Worm (Caenorhabditis elegans): ENCODE measurements around the gene C43H6.6.

DNA sequence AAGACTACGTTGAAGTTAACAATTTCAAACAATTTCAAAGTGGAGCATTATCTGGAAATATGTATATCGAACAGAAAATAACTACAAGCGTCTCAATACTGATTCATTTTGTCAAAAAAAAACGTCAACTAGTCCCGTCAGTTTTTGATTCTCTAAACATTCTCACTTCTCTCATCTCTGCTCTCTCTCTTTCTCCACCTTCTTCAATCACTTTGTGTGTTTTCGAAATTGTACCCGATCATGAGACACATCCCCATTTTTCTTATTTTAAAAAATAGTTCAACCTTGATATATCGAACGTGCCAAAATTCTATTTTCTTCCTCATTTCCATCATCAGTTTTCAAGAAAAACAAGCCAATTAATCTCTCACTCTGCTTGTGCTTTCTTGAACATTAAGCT is 14.3 kb upstream of the C43H6.6 start:
- TF ChIP-seq lin-39 (tag; optimal IDR thresholded peaks at IDR 0.05) (no peak), zag-1 (tag; optimal IDR thresholded peaks at IDR 0.05) (no peak), ces-1 (GFP tag; optimal IDR thresholded peaks at IDR 0.05) (no peak), ceh-82 (tag; optimal IDR thresholded peaks at IDR 0.05) (no peak), mdl-1 (tag; optimal IDR thresholded peaks at IDR 0.05) (no peak), tag-97 (GFP tag; IDR thresholded peaks at IDR 0.05) (no peak), daf-12 (tag; optimal IDR thresholded peaks at IDR 0.05) (no peak), ceh-44 (GFP tag; IDR thresholded peaks at IDR 0.05) (no peak), madf-5 (GFP tag; IDR thresholded peaks at IDR 0.05) (no peak), dmd-6 (GFP tag; IDR thresholded peaks at IDR 0.05) (no peak), nhr-6 (tag; optimal IDR thresholded peaks at IDR 0.05) (no peak)

Measured in whole organism, L4 larva.